Worm (Caenorhabditis elegans) whole organism, early embryonic: ENCODE measurements around the gene C16C8.7.

Experiments used
- B0310.2 ChIP-seq: sonication (generic microtip); optimal IDR thresholded peaks from 2 replicates; lab custom pipeline; 2016; ENCODE audit warnings: mild to moderate bottlenecking, missing genetic modification characterization, missing compliant biosample characterization
- ama-1 ChIP-seq: fragments of 150-350 bp; optimal IDR thresholded peaks from 2 replicates; lab custom pipeline; 2014
- ets-7 ChIP-seq: sonication (generic microtip); optimal IDR thresholded peaks from 2 replicates; lab custom pipeline; 2016; ENCODE audit warnings: missing genotype, missing genetic modification characterization, missing compliant biosample characterization
- flt-1 ChIP-seq: fragments of 200-800 bp; sonication (Bioruptor generic); IDR thresholded peaks from 2 replicates; pipeline ENCODE4 v1.3.6; 2022; ENCODE audit warnings: missing genetic modification characterization, missing compliant biosample characterization
- hmg-4 ChIP-seq: fragments of 200-800 bp; sonication (Bioruptor generic); optimal IDR thresholded peaks from 2 replicates; lab custom pipeline; 2018; ENCODE audit warnings: mild to moderate bottlenecking, missing genetic modification characterization, missing compliant biosample characterization
- sea-1 ChIP-seq: fragments of 200-800 bp; sonication (Bioruptor generic); conservative IDR thresholded peaks from 2 replicates; pipeline ENCODE4 v1.3.6; 2022; ENCODE audit warnings: missing genetic modification characterization, missing compliant biosample characterization
- tbx-11 ChIP-seq: fragments of 200-800 bp; sonication (Bioruptor generic); IDR thresholded peaks from 2 replicates; pipeline ENCODE4 v1.3.6; 2022; ENCODE audit warnings: missing genetic modification characterization, missing compliant biosample characterization
- tra-4 ChIP-seq: sonication (generic microtip); optimal IDR thresholded peaks from 2 replicates; lab custom pipeline; 2017; ENCODE audit warnings: missing genetic modification characterization, missing compliant biosample characterization

ce11 chrII:3422938-3423337 lies 37.0 kb downstream of the C16C8.7 start:
- TF ChIP-seq hmg-4 (GFP tag; lab: Kevin White, UChicago): no peak
- no peak for TF ChIP-seq tra-4 (tag; lab: Kevin White, UChicago)
- no peak for TF ChIP-seq tbx-11 (GFP tag; lab: Robert Waterston, UW)
- no peak for TF ChIP-seq B0310.2 (tag; lab: Kevin White, UChicago)
- TF ChIP-seq ets-7 (tag; lab: Kevin White, UChicago): no peak
- no peak for TF ChIP-seq ama-1
- TF ChIP-seq flt-1: no peak
- no peak for TF ChIP-seq sea-1
